Worm (Caenorhabditis elegans): Measurements from ENCODE around the gene sinh-1.

ce11 chrII:12268857-12269256 is 40.8 kb downstream of the sinh-1 start:
- TF ChIP-seq unc-39 (tag; optimal IDR thresholded peaks at IDR 0.05) (no peak), ama-1 (optimal IDR thresholded peaks at IDR 0.05) (no peak), ceh-44 (GFP tag; IDR thresholded peaks at IDR 0.05) (no peak), nhr-76 (tag; optimal IDR thresholded peaks at IDR 0.05) (no peak), lin-13 (GFP tag; optimal IDR thresholded peaks at IDR 0.05) (no peak), aly-2 (tag; optimal IDR thresholded peaks at IDR 0.05) (no peak), skn-1 (tag; optimal IDR thresholded peaks at IDR 0.05) (no peak), pha-4 (GFP tag; IDR thresholded peaks at IDR 0.05) (no peak; the same call in 1 of the 2 replicates), pha-4 (tag; optimal IDR thresholded peaks at IDR 0.05) (no peak), zag-1 (tag; optimal IDR thresholded peaks at IDR 0.05) (no peak)
